Worm (Caenorhabditis elegans) whole organism, mixed stage, embryonic: ENCODE measurements around the gene mfsd-13.2.

Experiments
- M03D4.4 ChIP-seq: sonication (generic microtip); optimal IDR thresholded peaks from 2 replicates; lab custom pipeline; 2017; ENCODE audit warnings: mild to moderate bottlenecking, missing genetic modification characterization, missing compliant biosample characterization
- bed-3 ChIP-seq: fragments of 200-800 bp; sonication (Bioruptor generic); optimal IDR thresholded peaks from 3 replicates; lab custom pipeline; 2018; ENCODE audit warnings: mild to moderate bottlenecking, missing genetic modification characterization, moderate library complexity, missing compliant biosample characterization
- blmp-1 ChIP-seq: fragments of 150-350 bp; optimal IDR thresholded peaks from 2 replicates; lab custom pipeline; 2014; ENCODE audit warnings: missing biosample characterization, missing genetic modification characterization
- ceh-39 ChIP-seq: fragments of 150-350 bp; optimal IDR thresholded peaks from 2 replicates; lab custom pipeline; 2014; ENCODE audit warnings: missing biosample characterization, missing genetic modification characterization
- ceh-43 ChIP-seq: fragments of 200-800 bp; sonication (Bioruptor generic); optimal IDR thresholded peaks from 2 replicates; lab custom pipeline; 2018; ENCODE audit warnings: mild to moderate bottlenecking, missing genetic modification characterization, moderate library complexity, missing compliant biosample characterization
- ceh-83 ChIP-seq: fragments of 200-800 bp; sonication (Bioruptor generic); optimal IDR thresholded peaks from 2 replicates; lab custom pipeline; 2018; ENCODE audit warnings: mild to moderate bottlenecking, missing genetic modification characterization, missing compliant biosample characterization
- ces-1 ChIP-seq: fragments of 150-350 bp; optimal IDR thresholded peaks from 2 replicates; lab custom pipeline; 2014; ENCODE audit warnings: missing biosample characterization, missing genetic modification reagents, missing genetic modification characterization
- cnd-1 ChIP-seq: fragments of 200-800 bp; sonication (Bioruptor generic); optimal IDR thresholded peaks from 2 replicates; lab custom pipeline; 2018; ENCODE audit warnings: mild to moderate bottlenecking, missing genetic modification characterization, missing compliant biosample characterization
- drap-1 ChIP-seq: fragments of 200-800 bp; sonication (Bioruptor generic); optimal IDR thresholded peaks from 3 replicates; lab custom pipeline; 2018; ENCODE audit warnings: mild to moderate bottlenecking, missing genetic modification characterization, missing compliant biosample characterization
- elt-1 ChIP-seq: sonication (generic microtip); optimal IDR thresholded peaks from 2 replicates; lab custom pipeline; 2017; ENCODE audit warnings: missing genetic modification characterization, mild to moderate bottlenecking, missing compliant biosample characterization, antibody characterized with exemption, moderate library complexity, borderline replicate concordance; ENCODE audit not compliant: insufficient read depth
- elt-3 ChIP-seq: fragments of 150-350 bp; optimal IDR thresholded peaks from 2 replicates; lab custom pipeline; 2014; ENCODE audit warnings: missing biosample characterization, missing genetic modification characterization
- flh-1 ChIP-seq: fragments of 200-800 bp; sonication (Bioruptor generic); optimal IDR thresholded peaks from 2 replicates; lab custom pipeline; 2018; ENCODE audit warnings: mild to moderate bottlenecking, missing genetic modification characterization, moderate library complexity, missing compliant biosample characterization
- ham-2 ChIP-seq: fragments of 200-800 bp; sonication (Bioruptor generic); optimal IDR thresholded peaks from 2 replicates; lab custom pipeline; 2018; ENCODE audit warnings: mild to moderate bottlenecking, missing genetic modification characterization, missing compliant biosample characterization
- hlh-1 ChIP-seq: fragments of 150-350 bp; optimal IDR thresholded peaks from 2 replicates; lab custom pipeline; 2014; ENCODE audit warnings: missing biosample characterization, missing genetic modification reagents, missing genetic modification characterization
- lin-13 ChIP-seq: fragments of 150-350 bp; optimal IDR thresholded peaks from 2 replicates; lab custom pipeline; 2014; ENCODE audit warnings: missing biosample characterization, missing genetic modification characterization
- lin-32 ChIP-seq: fragments of 200-800 bp; sonication (Bioruptor generic); optimal IDR thresholded peaks from 2 replicates; lab custom pipeline; 2018; ENCODE audit warnings: mild to moderate bottlenecking, missing genetic modification characterization, missing compliant biosample characterization
- lsy-2 ChIP-seq: fragments of 150-350 bp; optimal IDR thresholded peaks from 2 replicates; lab custom pipeline; 2014; ENCODE audit warnings: missing biosample characterization, missing genetic modification characterization
- mab-5 ChIP-seq: fragments of 150-350 bp; optimal IDR thresholded peaks from 2 replicates; lab custom pipeline; 2014; ENCODE audit warnings: missing biosample characterization, missing genetic modification characterization
- mep-1 ChIP-seq: fragments of 150-350 bp; optimal IDR thresholded peaks from 2 replicates; lab custom pipeline; 2017; ENCODE audit warnings: missing biosample characterization, missing genetic modification reagents, missing genetic modification characterization, inconsistent platforms
- nhr-12 ChIP-seq: fragments of 150-350 bp; optimal IDR thresholded peaks from 2 replicates; lab custom pipeline; 2014; ENCODE audit warnings: missing biosample characterization, missing genetic modification characterization
- nhr-2 ChIP-seq: fragments of 150-350 bp; optimal IDR thresholded peaks from 2 replicates; lab custom pipeline; 2014; ENCODE audit warnings: missing biosample characterization, missing genetic modification characterization
- nhr-237 ChIP-seq: fragments of 150-350 bp; optimal IDR thresholded peaks from 2 replicates; lab custom pipeline; 2014; ENCODE audit warnings: missing biosample characterization, missing genetic modification characterization
- nhr-76 ChIP-seq: sonication (generic microtip); optimal IDR thresholded peaks from 2 replicates; lab custom pipeline; 2017; ENCODE audit warnings: missing biosample characterization, missing genetic modification characterization
- pha-4 ChIP-seq: fragments of 150-350 bp; optimal IDR thresholded peaks from 2 replicates; lab custom pipeline; 2018; ENCODE audit warnings: missing biosample characterization, missing genetic modification reagents, missing genetic modification characterization
- sem-2 ChIP-seq: fragments of 200-800 bp; sonication (Bioruptor generic); optimal IDR thresholded peaks from 2 replicates; lab custom pipeline; 2018; ENCODE audit warnings: mild to moderate bottlenecking, missing genetic modification characterization, missing compliant biosample characterization
- snpc-4 ChIP-seq: fragments of 150-350 bp; optimal IDR thresholded peaks from 2 replicates; lab custom pipeline; 2014; ENCODE audit warnings: missing biosample characterization, missing genetic modification characterization
- unc-120 ChIP-seq: sonication (generic microtip); optimal IDR thresholded peaks from 2 replicates; lab custom pipeline; 2017; ENCODE audit warnings: missing genetic modification characterization, missing compliant biosample characterization; ENCODE audit not compliant: poor library complexity, severe bottlenecking
- unc-39 ChIP-seq: fragments of 150-350 bp; optimal IDR thresholded peaks from 2 replicates; lab custom pipeline; 2014; ENCODE audit warnings: missing biosample characterization, missing genetic modification characterization
- unc-62 ChIP-seq: fragments of 150-350 bp; optimal IDR thresholded peaks from 2 replicates; lab custom pipeline; 2014; ENCODE audit warnings: missing biosample characterization, missing genetic modification reagents, missing genetic modification characterization
- zip-8 ChIP-seq: fragments of 150-350 bp; optimal IDR thresholded peaks from 2 replicates; lab custom pipeline; 2014; ENCODE audit warnings: missing biosample characterization, missing genetic modification characterization
- ztf-11 ChIP-seq: fragments of 150-350 bp; optimal IDR thresholded peaks from 2 replicates; lab custom pipeline; 2014; ENCODE audit warnings: missing biosample characterization, missing genetic modification characterization

mfsd-13.2 gene

ce11 chrII:7116350-7116749, 49.3 kb downstream of the mfsd-13.2 start, which contains the start of gene spon-1:
Gene spon-1 (plus strand): TSS chrII:7116557.
- TF ChIP-seq mab-5 (no peak), zip-8 (tag; lab: Kevin White, UChicago) (no peak), sem-2 (GFP tag; lab: Kevin White, UChicago) (no peak), blmp-1 (tag; lab: Kevin White, UChicago) (no peak), flh-1 (no peak), hlh-1 (tag; lab: Kevin White, UChicago) (peak; percentile 73), ceh-43 (GFP tag; lab: Kevin White, UChicago) (no peak), lin-32 (GFP tag; lab: Kevin White, UChicago) (no peak), unc-62 (GFP tag; lab: Kevin White, UChicago) (peak; percentile 54), elt-1 (tag; lab: Kevin White, UChicago) (no peak), lin-13 (tag; lab: Kevin White, UChicago) (no peak), mep-1 (tag; lab: Kevin White, UChicago) (no peak), M03D4.4 (tag; lab: Kevin White, UChicago) (no peak), drap-1 (GFP tag; lab: Kevin White, UChicago) (no peak), unc-120 (tag; lab: Kevin White, UChicago) (peak; percentile 14), elt-3 (tag; lab: Kevin White, UChicago) (no peak), nhr-76 (tag; lab: Kevin White, UChicago) (no peak), unc-39 (no peak), ztf-11 (tag; lab: Kevin White, UChicago) (no peak), nhr-237 (tag; lab: Kevin White, UChicago) (no peak), nhr-12 (tag; lab: Kevin White, UChicago) (no peak), bed-3 (no peak), ces-1 (GFP tag; lab: Kevin White, UChicago) (no peak), ceh-83 (GFP tag; lab: Kevin White, UChicago) (no peak), ham-2 (GFP tag; lab: Kevin White, UChicago) (no peak), nhr-2 (tag; lab: Kevin White, UChicago) (peak; percentile 46), ceh-39 (tag; lab: Kevin White, UChicago) (no peak), lsy-2 (tag; lab: Kevin White, UChicago) (no peak), snpc-4 (tag; lab: Kevin White, UChicago) (no peak), pha-4 (tag; lab: Kevin White, UChicago) (no peak)

- TF ChIP-seq elt-1 (tag; lab: Kevin White, UChicago) (no peak), ztf-11 (tag; lab: Kevin White, UChicago) (no peak), unc-39 (no peak), ceh-83 (GFP tag; lab: Kevin White, UChicago) (no peak), ham-2 (GFP tag; lab: Kevin White, UChicago) (no peak), cnd-1 (tag; lab: Kevin White, UChicago) (no peak), mep-1 (tag; lab: Kevin White, UChicago) (no peak), ceh-39 (tag; lab: Kevin White, UChicago) (no peak), sem-2 (GFP tag; lab: Kevin White, UChicago) (no peak)
Measured at ce11 chrII:7115638-7116037, 50.0 kb downstream of the mfsd-13.2 start, which contains the start of gene cutl-5. Gene cutl-5 (minus strand): TSS chrII:7115906.

- no peak for TF ChIP-seq unc-120 (tag; lab: Kevin White, UChicago)
- no peak for TF ChIP-seq elt-3 (tag; lab: Kevin White, UChicago)
- no peak for TF ChIP-seq ham-2 (GFP tag; lab: Kevin White, UChicago)
- no peak for TF ChIP-seq nhr-2 (tag; lab: Kevin White, UChicago)
- TF ChIP-seq snpc-4 (tag; lab: Kevin White, UChicago) = no peak
Measured at ce11 chrII:7112780-7113179, 52.9 kb downstream of the mfsd-13.2 start, which contains the start of gene F10E7.6. Gene F10E7.6 (plus strand): TSS chrII:7113080.
